Fruit fly (Drosophila melanogaster): ENCODE measurements around the gene CG6885.

CG6885 gene

DNA sequence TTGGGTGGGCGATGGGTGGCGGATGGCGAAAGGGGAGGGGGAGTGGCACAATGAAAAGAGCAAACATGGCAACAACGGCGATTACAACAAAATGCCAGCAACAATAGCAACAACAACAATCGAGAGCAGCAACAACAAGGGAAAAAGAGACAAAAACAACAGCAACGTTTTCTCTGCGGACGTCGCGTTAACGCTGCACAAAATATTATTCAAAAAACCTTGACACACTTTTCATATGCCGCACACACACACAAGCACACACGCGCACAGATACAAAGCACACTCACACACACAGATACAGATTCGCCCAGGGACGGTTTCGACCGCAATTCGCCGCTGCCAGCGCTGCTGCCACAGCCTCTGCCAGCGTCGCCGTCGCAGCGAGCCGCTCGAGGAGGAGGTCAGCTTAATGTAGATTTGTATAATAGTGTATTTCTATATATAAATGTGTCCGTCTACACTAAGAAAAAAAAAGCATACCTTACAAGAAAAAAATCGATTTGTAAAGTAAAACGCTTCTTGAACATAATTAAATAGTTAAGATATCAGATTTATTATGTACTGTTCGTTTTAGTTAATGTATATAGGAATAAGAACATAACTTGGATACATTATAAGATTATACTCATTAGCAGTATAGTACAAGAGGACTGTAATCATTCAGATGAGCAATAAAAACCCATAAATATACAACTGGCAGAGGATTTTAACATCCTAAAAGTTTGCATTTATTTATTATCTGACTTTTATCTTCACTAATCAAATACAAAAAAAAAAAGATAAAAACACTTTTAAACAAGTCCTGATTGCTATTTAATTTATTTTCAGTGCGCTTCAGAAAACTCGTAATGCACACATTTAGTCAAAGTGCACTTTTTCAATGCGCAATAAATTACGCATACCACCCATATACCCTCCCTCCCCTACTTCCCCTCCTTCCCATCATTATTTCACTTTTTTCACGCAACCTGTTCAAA, 37.7 kb downstream of the CG6885 start (continued):
- peak; percentile 40 for TF ChIP-seq CG13296 (GFP tag; optimal IDR thresholded peaks at IDR 0.05)
- peak; percentile 57 for TF ChIP-seq esg (GFP tag; conservative IDR thresholded peaks at IDR 0.05)
- peak; percentile 61 for TF ChIP-seq grau (tag; optimal IDR thresholded peaks at IDR 0.05)
- peak; percentile 6 for TF ChIP-seq CG13775 (GFP tag; optimal IDR thresholded peaks at IDR 0.05)
- peak; percentile 15; the same call in 1 of the 2 replicates for TF ChIP-seq CG4730 (GFP tag; IDR thresholded peaks at IDR 0.05)
- TF ChIP-seq MBD-R2 (GFP tag; IDR thresholded peaks at IDR 0.05): no peak
- peak; percentile 55; the same call in 1 of the 2 replicates for TF ChIP-seq CG14014 (GFP tag; IDR thresholded peaks at IDR 0.05)
- peak; percentile 14 for TF ChIP-seq Fer2 (tag; optimal IDR thresholded peaks at IDR 0.05)
- no peak for TF ChIP-seq hkb (optimal IDR thresholded peaks at IDR 0.05)
- peak; percentile 56 for TF ChIP-seq hkb (GFP tag; IDR thresholded peaks at IDR 0.05)
- TF ChIP-seq CG4854 (GFP tag; optimal IDR thresholded peaks at IDR 0.05): no peak
- peak; percentile 33; the same call in 1 of the 2 replicates for TF ChIP-seq E2f2 (GFP tag; IDR thresholded peaks at IDR 0.05)
- TF ChIP-seq YL-1 (GFP tag; optimal IDR thresholded peaks at IDR 0.05): no peak
- no peak for TF ChIP-seq Blimp-1 (GFP tag; optimal IDR thresholded peaks at IDR 0.05)
- peak; percentile 50 for TF ChIP-seq Xbp1 (GFP tag; optimal IDR thresholded peaks at IDR 0.05)
- TF ChIP-seq tgo (GFP tag; IDR thresholded peaks at IDR 0.05): peak; percentile 64; the same call in 2 of the 3 replicates
- peak; percentile 61; the same call in 1 of the 2 replicates for TF ChIP-seq HLH3B (GFP tag; IDR thresholded peaks at IDR 0.05)
- peak; percentile 1 for TF ChIP-seq CG16863 (GFP tag; optimal IDR thresholded peaks at IDR 0.05)
- no peak for TF ChIP-seq CG7928 (GFP tag; optimal IDR thresholded peaks at IDR 0.05)
- peak; percentile 54 for TF ChIP-seq onecut (GFP tag; IDR thresholded peaks at IDR 0.05)
- TF ChIP-seq Meics (GFP tag; optimal IDR thresholded peaks at IDR 0.05): peak; percentile 63
- TF ChIP-seq Ptx1 (GFP tag; IDR thresholded peaks at IDR 0.05): peak; percentile 78
- TF ChIP-seq CG8944 (GFP tag; optimal IDR thresholded peaks at IDR 0.05): peak; percentile 2
- no peak for TF ChIP-seq ranshi (GFP tag; IDR thresholded peaks at IDR 0.05)
- peak; percentile 87 for TF ChIP-seq Sox102F (GFP tag; optimal IDR thresholded peaks at IDR 0.05)
- TF ChIP-seq CG11695 (GFP tag; IDR thresholded peaks at IDR 0.05): peak; percentile 28; the same call in 1 of the 3 replicates
- peak; percentile 74 for TF ChIP-seq nmo (GFP tag; optimal IDR thresholded peaks at IDR 0.05)
- peak; percentile 85 for TF ChIP-seq CG12769 (tag; optimal IDR thresholded peaks at IDR 0.05)
- peak; percentile 22 for TF ChIP-seq ewg (GFP tag; optimal IDR thresholded peaks at IDR 0.05)
- no peak for TF ChIP-seq pfk (GFP tag; optimal IDR thresholded peaks at IDR 0.05)
- no peak; the same call in 2 of the 3 replicates for TF ChIP-seq gce (GFP tag; IDR thresholded peaks at IDR 0.05)
- TF ChIP-seq CG6854 (GFP tag; optimal IDR thresholded peaks at IDR 0.05): peak; percentile 31
- TF ChIP-seq CG9727 (GFP tag; optimal IDR thresholded peaks at IDR 0.05): peak; percentile 41
- TF ChIP-seq pita (GFP tag; optimal IDR thresholded peaks at IDR 0.05): no peak
- TF ChIP-seq Drgx (GFP tag; IDR thresholded peaks at IDR 0.05): peak; percentile 7; the same call in 1 of the 2 replicates
- peak; percentile 47; the same call in 2 of the 3 replicates for TF ChIP-seq CG14050 (GFP tag; IDR thresholded peaks at IDR 0.05)
- no peak for TF ChIP-seq CG12236 (GFP tag; optimal IDR thresholded peaks at IDR 0.05)
- TF ChIP-seq ttk (GFP tag; IDR thresholded peaks at IDR 0.05): 0 out of 2 replicates have a peak, but pooled peaks have one; percentile 18
- peak; percentile 100 for TF ChIP-seq chinmo (GFP tag; IDR thresholded peaks at IDR 0.05; ENCODE audit: partially characterized antibody)
- peak; percentile 27 for TF ChIP-seq Fer3 (tag; optimal IDR thresholded peaks at IDR 0.05)
- peak; percentile 40; the same call in 1 of the 2 replicates for TF ChIP-seq CG13287 (GFP tag; IDR thresholded peaks at IDR 0.05; ENCODE audit: partially characterized antibody)
- TF ChIP-seq CG13424 (tag; optimal IDR thresholded peaks at IDR 0.05): peak; percentile 80
- TF ChIP-seq grn (GFP tag; optimal IDR thresholded peaks at IDR 0.05): no peak
- TF ChIP-seq CG9797 (GFP tag; optimal IDR thresholded peaks at IDR 0.05): no peak
- no peak for TF ChIP-seq CG14965 (GFP tag; optimal IDR thresholded peaks at IDR 0.05; ENCODE audit: borderline replicate concordance)
- no peak for TF ChIP-seq oc (tag; optimal IDR thresholded peaks at IDR 0.05)
- TF ChIP-seq mld (GFP tag; IDR thresholded peaks at IDR 0.05; ENCODE audit: partially characterized antibody): no peak

Measured in whole organism, embryonic.